Worm (Caenorhabditis elegans): ENCODE measurements around the gene F34D10.4.

Gene F34D10.4

ce11 chrIII:3768200-3768599, 31.8 kb downstream of the F34D10.4 start, which contains the start of gene gmeb-3:
gmeb-3 (plus strand) TSS chrIII:3768500.
- TF ChIP-seq aly-2 (tag; optimal IDR thresholded peaks at IDR 0.05) (no peak), unc-30 (tag; optimal IDR thresholded peaks at IDR 0.05) (no peak), elt-3 (tag; optimal IDR thresholded peaks at IDR 0.05) (no peak), efl-3 (GFP tag; optimal IDR thresholded peaks at IDR 0.05) (no peak), elt-2 (tag; optimal IDR thresholded peaks at IDR 0.05) (no peak), mef-2 (tag; optimal IDR thresholded peaks at IDR 0.05) (no peak), ces-1 (GFP tag; optimal IDR thresholded peaks at IDR 0.05) (no peak), nhr-237 (tag; optimal IDR thresholded peaks at IDR 0.05) (no peak), nhr-47 (tag; optimal IDR thresholded peaks at IDR 0.05) (no peak), aha-1 (tag; optimal IDR thresholded peaks at IDR 0.05) (no peak), dsc-1 (tag; optimal IDR thresholded peaks at IDR 0.05) (no peak), isw-1 (GFP tag; IDR thresholded peaks at IDR 0.05) (no peak), fkh-8 (tag; optimal IDR thresholded peaks at IDR 0.05) (no peak), pag-3 (tag; optimal IDR thresholded peaks at IDR 0.05; ENCODE audit: borderline replicate concordance, insufficient read depth) (no peak), grh-1 (GFP tag; IDR thresholded peaks at IDR 0.05) (no peak)

- TF ChIP-seq ceh-63 (GFP tag; optimal IDR thresholded peaks at IDR 0.05) (no peak), unc-62 (GFP tag; optimal IDR thresholded peaks at IDR 0.05) (no peak), nhr-47 (tag; optimal IDR thresholded peaks at IDR 0.05) (peak; percentile 42), nhr-237 (tag; optimal IDR thresholded peaks at IDR 0.05) (peak; percentile 7), fkh-10 (GFP tag; optimal IDR thresholded peaks at IDR 0.05) (no peak), pax-3 (tag; optimal IDR thresholded peaks at IDR 0.05) (no peak), ets-5 (GFP tag; IDR thresholded peaks at IDR 0.05) (no peak), nhr-90 (tag; optimal IDR thresholded peaks at IDR 0.05; ENCODE audit: poor library complexity) (no peak), nhr-11 (tag; optimal IDR thresholded peaks at IDR 0.05) (no peak), dpl-1 (GFP tag; optimal IDR thresholded peaks at IDR 0.05) (peak; percentile 26 to 45 (median 28)), C04F5.9 (tag; optimal IDR thresholded peaks at IDR 0.05) (no peak), sup-37 (GFP tag; optimal IDR thresholded peaks at IDR 0.05) (no peak), hlh-4 (tag; optimal IDR thresholded peaks at IDR 0.05) (no peak), alr-1 (tag; optimal IDR thresholded peaks at IDR 0.05; ENCODE audit: borderline replicate concordance) (no peak), xbp-1 (tag; optimal IDR thresholded peaks at IDR 0.05) (peak; percentile 22), grh-1 (GFP tag; IDR thresholded peaks at IDR 0.05) (no peak), egl-27 (tag; optimal IDR thresholded peaks at IDR 0.05) (peak; percentile 21 to 28), nhr-77 (tag; optimal IDR thresholded peaks at IDR 0.05) (peak; percentile 18), unc-98 (GFP tag; IDR thresholded peaks at IDR 0.05) (no peak), C16A3.4 (tag; optimal IDR thresholded peaks at IDR 0.05) (peak; percentile 47), rnt-1 (tag; optimal IDR thresholded peaks at IDR 0.05) (peak; percentile 31), tbx-2 (tag; optimal IDR thresholded peaks at IDR 0.05) (peak; percentile 30), unc-30 (tag; optimal IDR thresholded peaks at IDR 0.05) (no peak), nhr-28 (tag; optimal IDR thresholded peaks at IDR 0.05) (no peak), egl-13 (tag; optimal IDR thresholded peaks at IDR 0.05) (no peak), elt-2 (tag; optimal IDR thresholded peaks at IDR 0.05) (no peak), lin-14 (GFP tag; optimal IDR thresholded peaks at IDR 0.05) (peak; percentile 92), mdl-1 (tag; optimal IDR thresholded peaks at IDR 0.05) (peak in 1 of 2 experiments; percentile 20), nhr-19 (GFP tag; conservative IDR thresholded peaks at IDR 0.05) (0 out of 2 replicates have a peak, but pooled peaks have one; percentile 6), hlh-17 (GFP tag; optimal IDR thresholded peaks at IDR 0.05; ENCODE audit: borderline replicate concordance) (no peak), irx-1 (tag; optimal IDR thresholded peaks at IDR 0.05) (no peak), skn-1 (tag; optimal IDR thresholded peaks at IDR 0.05) (peak; percentile 38), efl-1 (optimal IDR thresholded peaks at IDR 0.05) (peak; percentile 27 to 48), efl-1 (GFP tag; optimal IDR thresholded peaks at IDR 0.05 in 1 of 2) (peak in 1 of 2 experiments; percentile 25), swsn-7 (tag; optimal IDR thresholded peaks at IDR 0.05) (peak; percentile 17), C34B4.2 (tag; optimal IDR thresholded peaks at IDR 0.05) (no peak), lin-35 (GFP tag; optimal IDR thresholded peaks at IDR 0.05) (peak; percentile 21 to 38), fos-1 (tag; optimal IDR thresholded peaks at IDR 0.05) (peak; percentile 35), fkh-8 (tag; optimal IDR thresholded peaks at IDR 0.05) (peak; percentile 12), blmp-1 (tag; optimal IDR thresholded peaks at IDR 0.05) (peak; percentile 31), nhr-71 (tag; optimal IDR thresholded peaks at IDR 0.05) (peak; percentile 47)
These were observed 36.8 kb downstream of the F34D10.4 start, which contains the start of gene lec-4 for ce11 chrIII:3773173-3773572. lec-4 (minus strand) TSS chrIII:3773326.

Measured in whole organism, L1 larva.